Fruit fly (Drosophila melanogaster): Measurements from ENCODE around the gene raskol.

DNA sequence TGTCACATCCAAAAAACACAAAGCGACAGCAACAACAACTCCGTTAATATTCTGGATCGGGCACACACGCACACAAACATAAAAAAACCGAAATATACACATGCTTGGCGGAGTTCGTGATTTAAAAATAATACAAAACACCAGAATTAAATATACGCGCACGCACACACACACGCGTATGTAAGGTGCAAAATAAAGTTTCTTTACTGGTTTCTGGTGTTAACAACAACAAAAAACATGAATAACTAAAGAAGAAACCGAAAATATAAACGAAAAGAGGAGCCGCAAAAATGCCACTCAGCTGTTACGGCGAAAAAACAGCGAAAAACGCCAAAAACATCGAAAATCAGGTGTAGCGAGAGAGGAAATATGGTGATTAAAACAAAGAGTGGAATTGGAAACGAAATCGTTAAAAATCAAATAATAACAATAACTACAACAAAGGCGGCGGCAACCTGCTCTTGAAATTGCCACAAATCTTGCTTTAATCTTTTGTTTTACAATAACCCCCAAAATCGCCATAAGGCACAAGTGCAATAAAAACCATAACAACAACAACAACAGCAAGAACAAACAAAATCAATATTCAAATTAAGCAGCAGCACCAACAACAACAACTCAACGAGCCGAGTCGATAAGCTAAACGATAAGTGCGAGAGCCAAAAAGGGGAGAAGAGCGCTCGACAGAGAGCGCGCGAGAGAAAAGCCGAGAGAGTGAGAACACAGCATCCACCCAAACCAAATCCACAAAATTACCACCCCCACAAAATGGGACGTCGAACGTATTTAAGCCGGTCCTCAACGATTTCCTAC, 535 bp downstream of the raskol start:
- TF ChIP-seq CTCF (optimal IDR thresholded peaks at IDR 0.05) (no peak), CG8478 (optimal IDR thresholded peaks at IDR 0.05) (no peak)
